Worm (Caenorhabditis elegans): ENCODE results near the gene jmjd-1.1.

jmjd-1.1 gene

DNA sequence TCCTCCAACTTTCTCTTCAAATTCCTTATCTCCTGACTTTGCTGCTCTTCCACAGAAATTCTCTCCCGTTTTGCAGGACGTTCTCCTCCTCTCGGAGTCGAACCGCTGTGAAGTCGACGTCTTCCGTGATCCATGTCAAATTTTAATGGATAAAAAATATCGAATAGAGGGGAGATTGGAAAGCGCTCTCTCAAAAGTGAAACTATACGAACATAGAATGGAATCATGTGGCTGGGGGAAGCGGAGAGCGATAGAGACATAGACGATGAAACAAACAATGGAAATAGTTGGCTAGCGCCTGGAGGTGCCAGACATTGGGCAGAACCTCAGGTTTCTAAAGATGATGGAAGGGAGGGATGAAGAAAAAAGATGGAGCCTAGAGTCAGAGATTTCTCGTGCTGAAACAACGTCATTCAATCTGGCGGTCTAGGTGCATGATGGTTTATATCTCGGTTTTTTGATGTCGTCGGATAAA, 7.6 kb downstream of the jmjd-1.1 start, which contains the start of gene F43G6.8:
Gene F43G6.8 (minus strand): TSS at position 198 of the 475 bp plus-strand sequence.
- TF ChIP-seq T22C8.4 (GFP tag; IDR thresholded peaks at IDR 0.05), result no peak
- no peak for TF ChIP-seq flt-1 (GFP tag; IDR thresholded peaks at IDR 0.05)
- TF ChIP-seq ref-1 (GFP tag; conservative IDR thresholded peaks at IDR 0.05), result no peak
- TF ChIP-seq cog-1 (tag; optimal IDR thresholded peaks at IDR 0.05), result no peak
- TF ChIP-seq ztf-23 (GFP tag; IDR thresholded peaks at IDR 0.05), result no peak
- no peak for TF ChIP-seq klf-2 (GFP tag; conservative IDR thresholded peaks at IDR 0.05)
- TF ChIP-seq tab-1 (GFP tag; IDR thresholded peaks at IDR 0.05), result no peak
- TF ChIP-seq ztf-29 (GFP tag; IDR thresholded peaks at IDR 0.05), result no peak
- TF ChIP-seq med-1 (GFP tag; optimal IDR thresholded peaks at IDR 0.05; ENCODE audit: insufficient read depth), result no peak

DNA sequence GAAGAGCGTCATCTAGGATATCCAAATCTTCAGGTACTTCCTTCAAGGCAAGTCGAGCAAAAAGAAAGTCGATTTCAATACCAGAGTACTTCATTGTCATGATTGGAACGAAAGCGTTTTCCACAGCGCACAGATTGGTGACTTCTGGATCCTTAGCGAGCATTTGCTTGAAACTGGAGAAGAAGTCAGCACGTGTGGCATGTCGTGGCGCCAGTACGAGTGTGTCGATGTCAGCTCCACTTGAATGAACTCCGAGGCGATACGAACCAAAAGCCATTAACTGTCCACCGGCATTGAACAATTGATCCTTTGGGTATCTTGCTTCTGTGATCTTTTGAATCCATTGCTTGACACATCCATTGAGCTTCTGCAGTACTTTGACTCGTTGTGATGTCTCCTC, 9.7 kb downstream of the jmjd-1.1 start:
- TF ChIP-seq ztf-23 (GFP tag; IDR thresholded peaks at IDR 0.05) (no peak), T22C8.4 (GFP tag; IDR thresholded peaks at IDR 0.05) (no peak), med-1 (GFP tag; optimal IDR thresholded peaks at IDR 0.05; ENCODE audit: insufficient read depth) (no peak)

DNA sequence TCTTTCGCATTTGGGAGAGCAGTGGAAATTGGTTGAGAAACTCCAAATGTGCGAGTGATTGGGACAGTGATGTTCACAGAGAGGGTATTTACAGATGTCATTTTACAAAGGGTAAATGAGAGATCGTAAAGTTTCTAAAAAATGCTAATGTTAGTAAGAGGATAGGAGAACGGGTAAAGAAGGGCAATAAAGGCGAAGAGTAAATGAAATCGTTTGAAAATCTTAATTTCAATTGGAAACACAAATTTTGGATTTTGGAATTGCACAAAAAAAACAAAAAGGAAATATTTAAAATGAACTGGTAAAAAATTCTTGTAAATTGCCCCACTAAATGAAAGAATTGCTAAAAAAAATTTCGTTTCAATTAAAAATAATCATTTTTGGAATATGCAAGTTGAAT, 10.1 kb downstream of the jmjd-1.1 start, which contains the start of gene pap-3:
Gene pap-3 (minus strand): TSS at position 101 of the 400 bp plus-strand sequence.
- TF ChIP-seq cog-1 (tag; optimal IDR thresholded peaks at IDR 0.05) (no peak), ztf-29 (GFP tag; IDR thresholded peaks at IDR 0.05) (no peak), tab-1 (GFP tag; IDR thresholded peaks at IDR 0.05) (no peak), med-1 (GFP tag; optimal IDR thresholded peaks at IDR 0.05; ENCODE audit: insufficient read depth) (no peak), flt-1 (GFP tag; IDR thresholded peaks at IDR 0.05) (no peak), T22C8.4 (GFP tag; IDR thresholded peaks at IDR 0.05) (no peak), klf-2 (GFP tag; conservative IDR thresholded peaks at IDR 0.05) (no peak), ref-1 (GFP tag; conservative IDR thresholded peaks at IDR 0.05) (no peak), ztf-23 (GFP tag; IDR thresholded peaks at IDR 0.05) (no peak)

DNA sequence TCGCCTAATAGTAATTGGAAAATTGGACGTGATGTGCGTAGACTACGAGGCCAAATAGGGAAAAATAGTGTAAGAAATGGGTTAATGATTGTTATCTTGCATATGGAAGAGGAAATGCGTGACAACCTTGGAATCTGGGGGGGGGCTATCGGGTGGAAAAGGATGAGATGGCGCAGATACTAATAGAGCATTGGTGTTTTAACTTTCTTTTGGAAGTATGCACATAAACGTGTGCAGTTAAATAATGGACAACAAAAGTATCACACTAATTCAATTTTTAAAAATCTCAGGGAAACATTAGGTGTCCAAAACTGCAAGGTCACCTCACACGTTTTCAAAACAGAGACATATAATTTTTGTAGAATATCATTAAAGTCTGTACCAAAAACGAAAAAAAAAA, 13.5 kb downstream of the jmjd-1.1 start, which contains the start of gene Y6D1A.2:
Gene Y6D1A.2 (minus strand): TSS at position 101 of the 400 bp plus-strand sequence.
- TF ChIP-seq klf-2 (GFP tag; conservative IDR thresholded peaks at IDR 0.05) (no peak), ref-1 (GFP tag; conservative IDR thresholded peaks at IDR 0.05) (no peak), ztf-23 (GFP tag; IDR thresholded peaks at IDR 0.05) (no peak), tab-1 (GFP tag; IDR thresholded peaks at IDR 0.05) (no peak), cog-1 (tag; optimal IDR thresholded peaks at IDR 0.05) (no peak), ztf-29 (GFP tag; IDR thresholded peaks at IDR 0.05) (no peak), med-1 (GFP tag; optimal IDR thresholded peaks at IDR 0.05; ENCODE audit: insufficient read depth) (no peak), T22C8.4 (GFP tag; IDR thresholded peaks at IDR 0.05) (no peak), flt-1 (GFP tag; IDR thresholded peaks at IDR 0.05) (no peak)

DNA sequence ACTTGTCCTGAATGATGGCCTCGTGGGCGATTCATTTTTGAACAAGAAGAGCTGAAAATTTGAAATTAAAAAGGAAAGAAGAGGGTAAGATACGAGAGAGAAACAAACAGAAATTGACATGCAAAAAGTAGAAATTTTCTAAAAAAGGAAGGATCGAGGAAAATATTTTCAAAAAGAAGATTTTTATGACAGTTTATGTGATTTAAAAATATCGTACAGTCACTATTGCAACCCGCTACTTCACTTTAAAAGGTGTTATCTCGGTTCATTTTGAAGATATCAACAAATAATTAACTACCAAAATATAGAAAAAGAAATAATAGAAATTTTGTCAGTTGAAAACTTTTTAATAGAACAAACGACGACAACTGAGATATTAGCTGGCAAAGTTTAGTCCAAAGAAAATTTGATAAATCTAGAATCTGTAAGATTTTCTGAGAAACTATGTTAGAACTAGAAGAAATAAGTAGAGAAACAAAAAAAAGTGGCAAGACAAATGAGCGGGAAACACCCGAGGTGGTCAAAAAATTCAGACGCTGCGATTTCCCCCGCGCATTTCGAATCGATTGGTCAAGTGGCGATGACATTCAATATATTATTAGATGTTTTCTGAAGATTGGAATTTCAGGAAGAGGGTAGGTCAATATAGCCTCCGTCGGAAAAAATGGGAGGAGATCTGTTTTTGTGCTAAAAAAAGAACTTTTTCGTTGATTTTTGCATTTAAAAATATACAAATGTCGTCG, 17.4 kb downstream of the jmjd-1.1 start, which contains the start of gene Y6D1A.1:
Gene Y6D1A.1 (minus strand): TSS at position 51 of the 743 bp plus-strand sequence.
- TF ChIP-seq ztf-29 (GFP tag; IDR thresholded peaks at IDR 0.05), result no peak
- no peak for TF ChIP-seq flt-1 (GFP tag; IDR thresholded peaks at IDR 0.05)
- TF ChIP-seq T22C8.4 (GFP tag; IDR thresholded peaks at IDR 0.05), result no peak
- TF ChIP-seq ztf-23 (GFP tag; IDR thresholded peaks at IDR 0.05), result no peak
- TF ChIP-seq cog-1 (tag; optimal IDR thresholded peaks at IDR 0.05), result no peak
- TF ChIP-seq klf-2 (GFP tag; conservative IDR thresholded peaks at IDR 0.05), result no peak
- TF ChIP-seq med-1 (GFP tag; optimal IDR thresholded peaks at IDR 0.05; ENCODE audit: insufficient read depth), result no peak
- no peak for TF ChIP-seq ref-1 (GFP tag; conservative IDR thresholded peaks at IDR 0.05)
- TF ChIP-seq tab-1 (GFP tag; IDR thresholded peaks at IDR 0.05), result no peak

DNA sequence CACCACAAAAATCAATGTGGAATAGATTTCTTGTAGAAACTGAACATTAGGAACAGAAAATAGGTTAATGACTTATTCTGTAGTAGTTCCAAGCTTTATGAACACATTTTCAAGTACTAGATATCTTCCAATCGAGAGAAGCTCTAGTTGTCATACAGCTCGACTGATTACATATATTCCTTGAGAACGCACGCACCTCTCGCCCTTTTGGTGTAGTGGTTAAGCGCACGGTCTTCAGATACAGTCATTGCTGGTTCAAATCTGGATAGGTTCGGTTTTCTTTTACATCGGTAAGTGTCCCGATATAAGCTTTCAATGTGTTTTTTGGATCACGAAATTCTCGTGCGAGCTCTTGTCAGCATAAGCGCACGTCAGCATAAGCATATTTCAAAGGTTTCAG, 18.3 kb downstream of the jmjd-1.1 start:
- TF ChIP-seq tab-1 (GFP tag; IDR thresholded peaks at IDR 0.05), result 0 out of 2 replicates have a peak, but pooled peaks have one; percentile 59
- 0 out of 2 replicates have a peak, but pooled peaks have one; percentile 35 for TF ChIP-seq ztf-23 (GFP tag; IDR thresholded peaks at IDR 0.05)
- 0 out of 2 replicates have a peak, but pooled peaks have one; percentile 53 for TF ChIP-seq flt-1 (GFP tag; IDR thresholded peaks at IDR 0.05)

DNA sequence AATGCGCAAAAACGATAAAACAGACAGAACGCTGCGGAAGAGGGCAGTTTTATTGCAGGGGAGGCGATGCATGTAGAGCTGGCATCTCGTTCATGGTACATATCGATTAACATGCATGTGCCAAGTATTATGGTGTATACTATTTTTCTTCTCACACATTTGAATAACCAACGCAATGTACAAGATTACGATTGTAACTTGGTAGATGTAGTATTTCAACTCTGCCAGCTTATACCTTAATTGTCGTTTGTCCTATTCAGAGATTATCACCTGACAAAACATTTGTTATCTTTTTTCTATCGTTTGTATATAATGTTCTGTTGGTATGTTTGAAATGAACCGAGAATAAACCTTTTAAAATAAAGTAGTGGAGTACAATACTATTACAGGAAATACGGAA, 23.6 kb downstream of the jmjd-1.1 start, which contains the start of gene pes-5:
Gene pes-5 (minus strand): TSS at position 101 of the 400 bp plus-strand sequence.
- no peak for TF ChIP-seq flt-1 (GFP tag; IDR thresholded peaks at IDR 0.05)
- no peak for TF ChIP-seq tab-1 (GFP tag; IDR thresholded peaks at IDR 0.05)
- TF ChIP-seq ztf-29 (GFP tag; IDR thresholded peaks at IDR 0.05), result no peak
- no peak for TF ChIP-seq cog-1 (tag; optimal IDR thresholded peaks at IDR 0.05)
- no peak for TF ChIP-seq med-1 (GFP tag; optimal IDR thresholded peaks at IDR 0.05; ENCODE audit: insufficient read depth)
- no peak for TF ChIP-seq T22C8.4 (GFP tag; IDR thresholded peaks at IDR 0.05)
- TF ChIP-seq ref-1 (GFP tag; conservative IDR thresholded peaks at IDR 0.05), result no peak
- no peak for TF ChIP-seq klf-2 (GFP tag; conservative IDR thresholded peaks at IDR 0.05)
- no peak for TF ChIP-seq ztf-23 (GFP tag; IDR thresholded peaks at IDR 0.05)

DNA sequence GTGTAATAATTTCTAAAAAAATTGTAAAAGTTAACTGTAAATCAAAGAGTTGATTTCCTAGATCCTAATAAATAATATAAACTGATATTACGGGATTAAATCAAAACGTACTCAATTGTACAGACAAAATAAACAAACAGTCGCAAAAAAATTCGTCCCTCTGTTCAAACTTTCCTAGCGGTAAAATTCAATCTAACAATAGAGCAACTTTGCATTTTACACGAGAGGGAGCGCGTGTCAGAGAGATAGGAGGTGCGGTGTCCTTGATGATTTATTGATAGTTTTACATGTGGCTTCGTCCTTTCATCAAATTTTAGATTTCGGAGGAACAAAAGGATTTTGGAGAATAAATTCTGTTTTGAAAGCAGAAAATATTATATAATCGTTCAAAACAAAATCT, 24.2 kb downstream of the jmjd-1.1 start:
- TF ChIP-seq ztf-23 (GFP tag; IDR thresholded peaks at IDR 0.05) (no peak), flt-1 (GFP tag; IDR thresholded peaks at IDR 0.05) (no peak), T22C8.4 (GFP tag; IDR thresholded peaks at IDR 0.05) (no peak), tab-1 (GFP tag; IDR thresholded peaks at IDR 0.05) (no peak), ztf-29 (GFP tag; IDR thresholded peaks at IDR 0.05) (no peak), klf-2 (GFP tag; conservative IDR thresholded peaks at IDR 0.05) (no peak)

DNA sequence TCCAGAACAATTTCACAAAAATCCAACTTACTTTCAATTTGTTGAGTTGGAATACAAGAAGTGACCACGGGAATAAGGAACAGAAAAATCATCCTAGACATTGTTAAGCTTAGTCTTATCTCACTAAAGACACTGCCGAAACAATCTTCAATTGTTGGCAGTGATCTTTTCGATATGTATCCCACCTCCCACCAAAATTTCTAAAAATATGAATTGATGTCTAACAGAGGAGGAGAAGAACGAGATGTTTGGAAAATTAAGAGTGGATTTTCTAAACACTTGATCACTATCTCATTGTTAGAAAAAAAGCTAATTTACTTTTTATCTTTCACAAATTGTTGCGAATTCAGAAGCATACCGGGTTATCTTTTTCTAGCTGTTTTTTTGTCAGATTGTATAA, 26.1 kb downstream of the jmjd-1.1 start, which contains the start of gene clec-144:
Gene clec-144 (minus strand): TSS at position 101 of the 400 bp plus-strand sequence.
- TF ChIP-seq cog-1 (tag; optimal IDR thresholded peaks at IDR 0.05) (no peak), ztf-23 (GFP tag; IDR thresholded peaks at IDR 0.05) (no peak), tab-1 (GFP tag; IDR thresholded peaks at IDR 0.05) (no peak), ref-1 (GFP tag; conservative IDR thresholded peaks at IDR 0.05) (no peak), ztf-29 (GFP tag; IDR thresholded peaks at IDR 0.05) (no peak), T22C8.4 (GFP tag; IDR thresholded peaks at IDR 0.05) (no peak), med-1 (GFP tag; optimal IDR thresholded peaks at IDR 0.05; ENCODE audit: insufficient read depth) (no peak), flt-1 (GFP tag; IDR thresholded peaks at IDR 0.05) (no peak), klf-2 (GFP tag; conservative IDR thresholded peaks at IDR 0.05) (no peak)

All from whole organism, midembryonic.